Worm (Caenorhabditis elegans): ENCODE results near the gene F59A2.5.
"Not testable (repeated sequence)": the region's sequence is repeated elsewhere in the genome, so short reads cannot be mapped to it uniquely, and the experiment has no call there.

Gene F59A2.5

DNA sequence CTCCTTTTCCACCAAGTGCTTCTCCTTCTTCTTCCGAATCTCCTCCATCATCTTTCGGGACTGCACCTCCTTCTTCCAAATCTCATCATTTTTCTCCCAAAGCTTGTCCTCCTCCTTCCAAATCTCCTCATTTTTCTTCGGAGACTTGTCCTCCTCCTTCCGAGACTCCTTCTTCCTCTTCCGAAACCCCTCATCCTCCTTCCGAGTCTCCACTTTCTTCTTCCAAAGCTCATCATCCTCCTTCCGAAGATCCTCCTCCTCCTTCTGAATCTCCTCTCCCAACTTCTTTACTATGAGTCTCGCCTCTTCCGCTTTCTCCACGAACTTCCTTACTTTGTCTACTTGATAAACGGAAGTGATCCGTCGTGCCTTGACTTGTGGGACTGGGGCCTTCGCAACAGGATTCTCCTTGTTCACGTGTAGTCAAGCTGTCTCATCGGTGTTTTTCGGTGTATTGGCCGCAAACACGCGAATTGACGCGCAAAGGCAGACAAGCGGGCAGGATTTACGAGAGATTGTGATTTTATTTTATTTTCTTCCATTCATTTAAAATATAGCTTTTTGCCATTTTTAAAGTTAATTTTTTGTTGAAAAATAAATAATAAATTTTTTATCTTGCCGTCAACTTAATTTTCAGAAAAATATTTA, 48.0 kb downstream of the F59A2.5 start, which contains the start of the genes K01A11.3 and C34C12.12:
TSS of gene K01A11.3 (minus strand) at position 51 of the 648 bp plus-strand sequence.
TSS of gene C34C12.12 (plus strand) at position 632 of the 648 bp plus-strand sequence.
- no peak for TF ChIP-seq sox-2 (GFP tag; IDR thresholded peaks at IDR 0.05)
- TF ChIP-seq ref-2 (tag; optimal IDR thresholded peaks at IDR 0.05) = no peak
- TF ChIP-seq ceh-2 (tag; optimal IDR thresholded peaks at IDR 0.05) = no peak
- no peak for TF ChIP-seq fkh-10 (GFP tag; optimal IDR thresholded peaks at IDR 0.05)
- TF ChIP-seq dmd-4 (tag; optimal IDR thresholded peaks at IDR 0.05; ENCODE audit: borderline replicate concordance) = no peak
- TF ChIP-seq K02D7.2 (tag; optimal IDR thresholded peaks at IDR 0.05) = no peak
- no peak for TF ChIP-seq hlh-13 (GFP tag; optimal IDR thresholded peaks at IDR 0.05)
- no peak for TF ChIP-seq ceh-22 (tag; optimal IDR thresholded peaks at IDR 0.05)

DNA sequence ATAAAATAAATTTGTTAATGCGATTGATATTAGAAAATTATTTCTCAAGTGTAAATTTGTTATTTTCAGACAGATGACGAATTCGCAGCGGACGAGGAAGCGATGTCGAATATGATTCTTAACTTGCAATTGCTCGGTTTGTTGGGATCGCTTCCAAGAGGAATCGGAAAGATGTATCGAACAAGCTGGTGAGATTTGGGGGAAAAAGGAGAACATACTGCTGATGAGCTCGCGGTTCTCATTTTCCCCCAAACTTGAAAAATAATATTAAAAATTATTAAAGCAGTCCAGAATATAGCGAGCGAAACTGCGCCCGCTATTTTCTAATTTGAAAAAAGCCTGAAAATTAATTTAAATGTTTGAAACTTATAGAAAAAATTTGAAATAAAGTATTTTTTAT, 48.8 kb downstream of the F59A2.5 start, which contains the start of gene C34C12.2:
TSS of gene C34C12.2 (plus strand) at position 301 of the 400 bp plus-strand sequence.
- TF ChIP-seq ceh-48 (tag; optimal IDR thresholded peaks at IDR 0.05); eyg-1 (tag; optimal IDR thresholded peaks at IDR 0.05); T23F11.4 (GFP tag; optimal IDR thresholded peaks at IDR 0.05): not testable (repeated sequence)

DNA sequence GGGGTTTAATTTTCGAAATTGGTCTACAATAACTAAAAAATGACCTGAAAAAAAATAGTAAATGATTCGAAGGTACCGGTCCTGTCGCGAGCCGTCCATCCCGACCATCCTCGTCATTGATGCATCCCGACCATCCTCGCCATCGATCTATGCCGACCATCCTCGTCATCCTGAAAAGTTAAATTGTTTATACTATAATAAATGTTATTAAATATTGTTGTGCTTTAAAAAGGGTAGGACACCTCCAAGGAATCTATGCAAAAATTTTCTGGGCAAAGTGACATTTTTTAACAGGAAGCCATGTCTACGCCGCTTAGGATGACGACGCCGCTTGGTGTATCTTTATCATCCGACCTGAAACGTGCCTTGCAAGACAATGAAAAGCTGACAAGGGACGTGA, 49.4 kb downstream of the F59A2.5 start, which contains the start of gene C34C12.1:
TSS of gene C34C12.1 (plus strand) at position 301 of the 400 bp plus-strand sequence.
- not testable (repeated sequence) for TF ChIP-seq eyg-1, sox-4, F13H6.1 (tag; optimal IDR thresholded peaks at IDR 0.05)
